Fruit fly (Drosophila melanogaster) whole organism, pupa: ENCODE results near the gene PolH.

Experiments used
- CG10348 ChIP-seq: fragments of 200-800 bp; sonication (Bioruptor generic); IDR thresholded peaks from 2 replicates; pipeline ENCODE4 v1.3.6; 2022; ENCODE audit warnings: missing biosample characterization, missing genetic modification characterization
- CG12605 ChIP-seq: fragments of 200-800 bp; sonication (Bioruptor generic); IDR thresholded peaks from 2 replicates; pipeline ENCODE4 v1.3.6; 2022; ENCODE audit warnings: missing biosample characterization, missing genetic modification characterization
- CG13204 ChIP-seq: fragments of 200-800 bp; sonication (Bioruptor generic); optimal IDR thresholded peaks from 2 replicates; lab custom pipeline; 2018; ENCODE audit warnings: missing biosample characterization, mild to moderate bottlenecking, missing genetic modification characterization, moderate library complexity
- CG14655 ChIP-seq: fragments of 200-800 bp; sonication (Bioruptor generic); optimal IDR thresholded peaks from 3 replicates; lab custom pipeline; 2017; ENCODE audit warnings: mild to moderate bottlenecking, missing biosample characterization, missing genetic modification reagents, missing genetic modification characterization
- CG15710 ChIP-seq: fragments of 200-800 bp; sonication (Bioruptor generic); optimal IDR thresholded peaks from 2 replicates; lab custom pipeline; 2018; ENCODE audit warnings: missing biosample characterization, mild to moderate bottlenecking, missing genetic modification characterization, moderate library complexity
- CG17806 ChIP-seq: fragments of 200-800 bp; sonication (Bioruptor generic); optimal IDR thresholded peaks from 2 replicates; lab custom pipeline; 2018; ENCODE audit warnings: missing biosample characterization, mild to moderate bottlenecking, missing genetic modification characterization, moderate library complexity
- CG32121 ChIP-seq: fragments of 200-800 bp; sonication (Bioruptor generic); IDR thresholded peaks from 2 replicates; pipeline ENCODE4 v1.3.6; 2022; ENCODE audit warnings: missing biosample characterization, missing genetic modification characterization
- CG34367 ChIP-seq: fragments of 200-800 bp; sonication (Bioruptor generic); optimal IDR thresholded peaks from 2 replicates; lab custom pipeline; 2018; ENCODE audit warnings: missing biosample characterization, mild to moderate bottlenecking, missing genetic modification characterization
- CG4496 ChIP-seq: fragments of 200-800 bp; sonication (Bioruptor generic); IDR thresholded peaks from 3 replicates; pipeline ENCODE4 v1.3.6; 2022; ENCODE audit warnings: missing biosample characterization, missing genetic modification characterization
- CG8159 ChIP-seq: fragments of 200-800 bp; sonication (Bioruptor generic); optimal IDR thresholded peaks from 3 replicates; lab custom pipeline; 2018; ENCODE audit warnings: missing biosample characterization, mild to moderate bottlenecking, missing genetic modification characterization, moderate library complexity
- CG8301 ChIP-seq: fragments of 200-800 bp; sonication (Bioruptor generic); optimal IDR thresholded peaks from 2 replicates; lab custom pipeline; 2018; ENCODE audit warnings: missing biosample characterization, mild to moderate bottlenecking, missing genetic modification characterization
- CG9948 ChIP-seq: fragments of 200-800 bp; sonication (Bioruptor generic); optimal IDR thresholded peaks from 2 replicates; lab custom pipeline; 2018; ENCODE audit warnings: missing biosample characterization, mild to moderate bottlenecking, missing genetic modification characterization, moderate library complexity
- D1 ChIP-seq: fragments of 200-800 bp; sonication (Bioruptor generic); optimal IDR thresholded peaks from 2 replicates; lab custom pipeline; 2018; ENCODE audit warnings: missing biosample characterization, mild to moderate bottlenecking, missing genetic modification characterization, moderate library complexity
- EcR ChIP-seq: fragments of 200-800 bp; sonication (Bioruptor generic); optimal IDR thresholded peaks from 3 replicates; lab custom pipeline; 2019; ENCODE audit warnings: missing biosample characterization, missing genetic modification characterization, mild to moderate bottlenecking, moderate library complexity, missing genetic modification reagents
- Ets98B ChIP-seq: fragments of 200-800 bp; sonication (Bioruptor generic); IDR thresholded peaks from 2 replicates; pipeline ENCODE4 v1.3.6; 2022; ENCODE audit warnings: missing biosample characterization, missing genetic modification characterization
- Pif1A ChIP-seq: fragments of 200-800 bp; sonication (Bioruptor generic); optimal IDR thresholded peaks from 3 replicates; lab custom pipeline; 2016; ENCODE audit warnings: missing biosample characterization, missing genetic modification characterization
- Pif1B ChIP-seq: fragments of 200-800 bp; sonication (Bioruptor generic); optimal IDR thresholded peaks from 3 replicates; lab custom pipeline; 2016; ENCODE audit warnings: missing biosample characterization, missing genetic modification characterization
- Snoo ChIP-seq: fragments of 200-800 bp; sonication (Bioruptor generic); optimal IDR thresholded peaks from 3 replicates; lab custom pipeline; 2017; ENCODE audit warnings: missing biosample characterization, mild to moderate bottlenecking, missing genetic modification characterization, inconsistent platforms
- fd96Ca ChIP-seq: fragments of 200-800 bp; sonication (Bioruptor generic); IDR thresholded peaks from 3 replicates; pipeline ENCODE4 v1.3.6; 2022; ENCODE audit warnings: missing biosample characterization, missing genetic modification characterization
- gl ChIP-seq: fragments of 200-800 bp; sonication (Bioruptor generic); optimal IDR thresholded peaks from 2 replicates; lab custom pipeline; 2018; ENCODE audit warnings: missing biosample characterization, mild to moderate bottlenecking, missing genetic modification characterization
- rn ChIP-seq: fragments of 200-800 bp; sonication (Bioruptor generic); IDR thresholded peaks from 2 replicates; pipeline ENCODE4 v1.3.6; 2022; ENCODE audit warnings: missing biosample characterization, missing genetic modification characterization

The PolH gene

DNA sequence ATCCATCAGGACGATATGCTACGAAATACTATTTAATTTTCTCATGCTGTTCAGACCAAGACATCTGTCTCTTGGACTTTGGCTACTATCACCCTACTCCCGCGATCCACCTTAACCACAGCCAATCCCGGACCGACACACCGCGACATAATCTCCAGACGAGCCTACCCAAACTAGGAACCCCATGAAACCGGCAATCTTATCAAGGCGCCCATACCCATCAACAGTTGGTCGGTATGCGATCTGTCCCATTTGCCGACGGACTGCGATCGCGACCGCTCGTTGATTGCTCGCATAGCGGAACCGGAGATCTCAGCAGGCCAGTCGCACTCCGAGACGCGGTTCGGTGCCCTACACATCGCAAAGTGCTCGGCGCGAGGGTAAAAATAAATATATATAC lies 7.2 kb downstream of the PolH start, which contains the start of gene SLC22A:
TSS of gene SLC22A (plus strand) at position 243 of the 400 bp plus-strand sequence.
- no peak; the same call in 1 of the 2 replicates for TF ChIP-seq CG12605 (GFP tag; lab: Robert Waterston, UW)
- TF ChIP-seq CG10348 (GFP tag; lab: Robert Waterston, UW) = no peak
- TF ChIP-seq CG9948 (tag; lab: Kevin White, UChicago) = peak; percentile 4
- peak; percentile 53 for TF ChIP-seq Pif1B
- no peak for TF ChIP-seq Pif1A
- TF ChIP-seq rn (GFP tag; lab: Robert Waterston, UW) = no peak
- TF ChIP-seq CG4496 (GFP tag; lab: Robert Waterston, UW) = peak; percentile 58; the same call in 2 of the 3 replicates
- TF ChIP-seq CG8159 (tag; lab: Kevin White, UChicago) = peak; percentile 40
- peak; percentile 48; the same call in 1 of the 2 replicates for TF ChIP-seq Ets98B
- TF ChIP-seq CG14655 (GFP tag; lab: Kevin White, UChicago) = peak; percentile 51
- peak; percentile 61 for TF ChIP-seq CG32121 (GFP tag; lab: Robert Waterston, UW)
- TF ChIP-seq EcR (GFP tag; lab: Kevin White, UChicago) = peak; percentile 90
- TF ChIP-seq CG17806 (tag; lab: Kevin White, UChicago) = peak; percentile 32
- TF ChIP-seq D1 (tag; lab: Kevin White, UChicago) = no peak
- TF ChIP-seq CG13204 (GFP tag; lab: Kevin White, UChicago) = peak; percentile 85
- no peak for TF ChIP-seq fd96Ca (GFP tag; lab: Robert Waterston, UW)
- TF ChIP-seq CG15710 = peak; percentile 29
- TF ChIP-seq CG34367 (tag; lab: Kevin White, UChicago) = peak; percentile 46
- peak; percentile 83 for TF ChIP-seq gl (tag; lab: Kevin White, UChicago)
- peak; percentile 0 for TF ChIP-seq Snoo (tag; lab: Kevin White, UChicago)
- peak; percentile 32 for TF ChIP-seq CG8301

DNA sequence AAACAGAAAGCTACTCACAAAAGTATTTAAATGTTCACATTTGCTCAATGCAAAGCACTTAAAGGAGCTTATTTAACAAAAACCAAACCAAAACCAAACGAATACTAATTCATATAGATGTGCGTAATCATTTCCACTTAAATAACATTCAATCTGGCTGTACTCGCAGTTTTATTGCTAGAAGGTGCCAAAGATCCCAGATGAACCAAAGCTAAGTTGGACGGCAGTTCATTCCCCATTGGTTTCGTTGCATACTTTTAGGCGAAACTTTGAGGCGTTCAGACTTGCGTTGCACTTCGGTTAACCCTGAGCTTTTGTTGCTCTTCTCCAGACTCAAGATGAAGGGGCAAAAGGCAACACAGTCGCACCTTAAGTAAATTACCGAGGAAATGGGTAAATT lies 11.4 kb downstream of the PolH start:
- TF ChIP-seq Snoo (tag; lab: Kevin White, UChicago) (no peak), CG4496 (GFP tag; lab: Robert Waterston, UW) (0 out of 3 replicates have a peak, but pooled peaks have one; percentile 13), rn (GFP tag; lab: Robert Waterston, UW) (no peak), EcR (GFP tag; lab: Kevin White, UChicago) (peak; percentile 28)
- TF ChIP-seq, all 21 proteins: peak for 2

DNA sequence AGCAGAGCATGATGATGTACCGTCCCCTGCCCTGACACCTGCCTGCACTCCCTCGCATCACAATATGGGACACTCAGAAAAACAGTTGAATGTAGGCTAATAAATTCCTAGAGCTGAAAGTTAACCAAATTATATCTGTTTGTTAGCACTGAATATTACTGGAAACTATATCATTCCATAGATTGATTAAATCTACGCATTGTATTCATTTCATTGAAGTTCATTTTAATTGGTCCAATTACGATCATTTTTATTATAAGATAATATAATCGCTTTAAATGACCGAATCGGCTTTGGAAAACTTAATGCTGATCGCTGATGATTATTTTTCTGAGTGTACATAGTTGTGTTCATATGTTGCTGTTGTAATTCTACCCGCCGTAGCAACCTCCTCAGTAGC lies 23.0 kb downstream of the PolH start:
- TF ChIP-seq fd96Ca (GFP tag; lab: Robert Waterston, UW) = no peak
- TF ChIP-seq rn (GFP tag; lab: Robert Waterston, UW) = no peak
- TF ChIP-seq CG13204 (GFP tag; lab: Kevin White, UChicago) = no peak
- TF ChIP-seq CG32121 (GFP tag; lab: Robert Waterston, UW) = no peak
- no peak for TF ChIP-seq EcR (GFP tag; lab: Kevin White, UChicago)
- no peak for TF ChIP-seq gl (tag; lab: Kevin White, UChicago)
- TF ChIP-seq CG4496 (GFP tag; lab: Robert Waterston, UW) = 0 out of 3 replicates have a peak, but pooled peaks have one; percentile 24
- no peak for TF ChIP-seq CG34367 (tag; lab: Kevin White, UChicago)
- TF ChIP-seq D1 (tag; lab: Kevin White, UChicago) = peak; percentile 16
- TF ChIP-seq CG9948 (tag; lab: Kevin White, UChicago) = peak; percentile 65
- TF ChIP-seq CG12605 (GFP tag; lab: Robert Waterston, UW) = no peak
- no peak for TF ChIP-seq CG14655 (GFP tag; lab: Kevin White, UChicago)
- TF ChIP-seq CG8301 = peak; percentile 69
- peak; percentile 60 for TF ChIP-seq CG17806 (tag; lab: Kevin White, UChicago)
- no peak for TF ChIP-seq Pif1B
- peak; percentile 38 for TF ChIP-seq CG15710
- TF ChIP-seq CG8159 (tag; lab: Kevin White, UChicago) = no peak
- TF ChIP-seq Pif1A = no peak
- no peak for TF ChIP-seq CG10348 (GFP tag; lab: Robert Waterston, UW)
- no peak for TF ChIP-seq Ets98B
- no peak for TF ChIP-seq Snoo (tag; lab: Kevin White, UChicago)

DNA sequence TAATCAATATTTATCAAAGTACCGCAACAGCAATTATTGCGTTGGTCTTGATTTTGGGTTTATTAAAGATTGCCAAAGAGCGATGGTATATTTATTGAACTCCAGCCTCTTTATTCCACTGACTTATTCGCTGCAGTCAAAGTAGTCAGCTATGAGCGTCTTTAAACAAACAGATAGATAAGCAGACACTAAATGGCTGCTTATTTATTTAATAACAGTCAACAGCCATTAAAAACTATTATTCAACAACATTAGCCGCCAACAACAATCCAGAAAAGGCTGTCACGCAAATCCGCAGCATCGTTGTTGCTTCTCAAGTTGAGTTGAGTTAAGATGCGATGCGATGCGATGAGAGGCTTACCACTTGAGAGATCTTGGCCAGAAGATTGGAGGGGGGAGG lies 32.8 kb downstream of the PolH start:
- TF ChIP-seq CG4496 (GFP tag; lab: Robert Waterston, UW) (0 out of 3 replicates have a peak, but pooled peaks have one; percentile 22), CG32121 (GFP tag; lab: Robert Waterston, UW) (no peak)
- TF ChIP-seq, all 21 proteins: peak for 1

dm6 chr3L:21899488-21899887 lies 42.1 kb downstream of the PolH start:
- TF ChIP-seq CG4496 (GFP tag; lab: Robert Waterston, UW) (no peak), CG34367 (tag; lab: Kevin White, UChicago) (no peak), Pif1A (no peak), rn (GFP tag; lab: Robert Waterston, UW) (no peak), CG14655 (GFP tag; lab: Kevin White, UChicago) (no peak), EcR (GFP tag; lab: Kevin White, UChicago) (no peak), CG8159 (tag; lab: Kevin White, UChicago) (no peak), CG17806 (tag; lab: Kevin White, UChicago) (no peak), gl (tag; lab: Kevin White, UChicago) (peak; percentile 41), fd96Ca (GFP tag; lab: Robert Waterston, UW) (0 out of 3 replicates have a peak, but pooled peaks have one; percentile 20)

- TF ChIP-seq D1 (tag; lab: Kevin White, UChicago) (no peak), CG32121 (GFP tag; lab: Robert Waterston, UW) (peak; percentile 56), fd96Ca (GFP tag; lab: Robert Waterston, UW) (peak; percentile 50; the same call in 1 of the 3 replicates), CG14655 (GFP tag; lab: Kevin White, UChicago) (peak; percentile 45), EcR (GFP tag; lab: Kevin White, UChicago) (peak; percentile 7), CG4496 (GFP tag; lab: Robert Waterston, UW) (peak; percentile 43; the same call in 1 of the 3 replicates), Pif1A (no peak), gl (tag; lab: Kevin White, UChicago) (no peak), Ets98B (peak; percentile 37; the same call in 1 of the 2 replicates), CG8301 (peak; percentile 7), CG13204 (GFP tag; lab: Kevin White, UChicago) (peak; percentile 63), CG12605 (GFP tag; lab: Robert Waterston, UW) (peak; percentile 57; the same call in 1 of the 2 replicates), Pif1B (no peak), CG10348 (GFP tag; lab: Robert Waterston, UW) (no peak), CG17806 (tag; lab: Kevin White, UChicago) (no peak)
Measured at dm6 chr3L:21896217-21896616, 45.4 kb downstream of the PolH start.
